Fruit fly (Drosophila melanogaster) whole organism, pupa: ENCODE results near the gene RPA2.

Experiments used
- CG10348 ChIP-seq: fragments of 200-800 bp; sonication (Bioruptor generic); IDR thresholded peaks from 2 replicates; pipeline ENCODE4 v1.3.6; 2022; ENCODE audit warnings: missing biosample characterization, missing genetic modification characterization
- CG12605 ChIP-seq: fragments of 200-800 bp; sonication (Bioruptor generic); IDR thresholded peaks from 2 replicates; pipeline ENCODE4 v1.3.6; 2022; ENCODE audit warnings: missing biosample characterization, missing genetic modification characterization
- CG13204 ChIP-seq: fragments of 200-800 bp; sonication (Bioruptor generic); optimal IDR thresholded peaks from 2 replicates; lab custom pipeline; 2018; ENCODE audit warnings: missing biosample characterization, mild to moderate bottlenecking, missing genetic modification characterization, moderate library complexity
- CG14655 ChIP-seq: fragments of 200-800 bp; sonication (Bioruptor generic); optimal IDR thresholded peaks from 3 replicates; lab custom pipeline; 2017; ENCODE audit warnings: mild to moderate bottlenecking, missing biosample characterization, missing genetic modification reagents, missing genetic modification characterization
- CG15710 ChIP-seq: fragments of 200-800 bp; sonication (Bioruptor generic); optimal IDR thresholded peaks from 2 replicates; lab custom pipeline; 2018; ENCODE audit warnings: missing biosample characterization, mild to moderate bottlenecking, missing genetic modification characterization, moderate library complexity
- CG17806 ChIP-seq: fragments of 200-800 bp; sonication (Bioruptor generic); optimal IDR thresholded peaks from 2 replicates; lab custom pipeline; 2018; ENCODE audit warnings: missing biosample characterization, mild to moderate bottlenecking, missing genetic modification characterization, moderate library complexity
- CG32121 ChIP-seq: fragments of 200-800 bp; sonication (Bioruptor generic); IDR thresholded peaks from 2 replicates; pipeline ENCODE4 v1.3.6; 2022; ENCODE audit warnings: missing biosample characterization, missing genetic modification characterization
- CG34367 ChIP-seq: fragments of 200-800 bp; sonication (Bioruptor generic); optimal IDR thresholded peaks from 2 replicates; lab custom pipeline; 2018; ENCODE audit warnings: missing biosample characterization, mild to moderate bottlenecking, missing genetic modification characterization
- CG4496 ChIP-seq: fragments of 200-800 bp; sonication (Bioruptor generic); IDR thresholded peaks from 3 replicates; pipeline ENCODE4 v1.3.6; 2022; ENCODE audit warnings: missing biosample characterization, missing genetic modification characterization
- CG8159 ChIP-seq: fragments of 200-800 bp; sonication (Bioruptor generic); optimal IDR thresholded peaks from 3 replicates; lab custom pipeline; 2018; ENCODE audit warnings: missing biosample characterization, mild to moderate bottlenecking, missing genetic modification characterization, moderate library complexity
- CG8301 ChIP-seq: fragments of 200-800 bp; sonication (Bioruptor generic); optimal IDR thresholded peaks from 2 replicates; lab custom pipeline; 2018; ENCODE audit warnings: missing biosample characterization, mild to moderate bottlenecking, missing genetic modification characterization
- CG9948 ChIP-seq: fragments of 200-800 bp; sonication (Bioruptor generic); optimal IDR thresholded peaks from 2 replicates; lab custom pipeline; 2018; ENCODE audit warnings: missing biosample characterization, mild to moderate bottlenecking, missing genetic modification characterization, moderate library complexity
- D1 ChIP-seq: fragments of 200-800 bp; sonication (Bioruptor generic); optimal IDR thresholded peaks from 2 replicates; lab custom pipeline; 2018; ENCODE audit warnings: missing biosample characterization, mild to moderate bottlenecking, missing genetic modification characterization, moderate library complexity
- EcR ChIP-seq: fragments of 200-800 bp; sonication (Bioruptor generic); optimal IDR thresholded peaks from 3 replicates; lab custom pipeline; 2019; ENCODE audit warnings: missing biosample characterization, missing genetic modification characterization, mild to moderate bottlenecking, moderate library complexity, missing genetic modification reagents
- Ets98B ChIP-seq: fragments of 200-800 bp; sonication (Bioruptor generic); IDR thresholded peaks from 2 replicates; pipeline ENCODE4 v1.3.6; 2022; ENCODE audit warnings: missing biosample characterization, missing genetic modification characterization
- Pif1A ChIP-seq: fragments of 200-800 bp; sonication (Bioruptor generic); optimal IDR thresholded peaks from 3 replicates; lab custom pipeline; 2016; ENCODE audit warnings: missing biosample characterization, missing genetic modification characterization
- Pif1B ChIP-seq: fragments of 200-800 bp; sonication (Bioruptor generic); optimal IDR thresholded peaks from 3 replicates; lab custom pipeline; 2016; ENCODE audit warnings: missing biosample characterization, missing genetic modification characterization
- Snoo ChIP-seq: fragments of 200-800 bp; sonication (Bioruptor generic); optimal IDR thresholded peaks from 3 replicates; lab custom pipeline; 2017; ENCODE audit warnings: missing biosample characterization, mild to moderate bottlenecking, missing genetic modification characterization, inconsistent platforms
- fd96Ca ChIP-seq: fragments of 200-800 bp; sonication (Bioruptor generic); IDR thresholded peaks from 3 replicates; pipeline ENCODE4 v1.3.6; 2022; ENCODE audit warnings: missing biosample characterization, missing genetic modification characterization
- gl ChIP-seq: fragments of 200-800 bp; sonication (Bioruptor generic); optimal IDR thresholded peaks from 2 replicates; lab custom pipeline; 2018; ENCODE audit warnings: missing biosample characterization, mild to moderate bottlenecking, missing genetic modification characterization
- rn ChIP-seq: fragments of 200-800 bp; sonication (Bioruptor generic); IDR thresholded peaks from 2 replicates; pipeline ENCODE4 v1.3.6; 2022; ENCODE audit warnings: missing biosample characterization, missing genetic modification characterization

The RPA2 gene

DNA sequence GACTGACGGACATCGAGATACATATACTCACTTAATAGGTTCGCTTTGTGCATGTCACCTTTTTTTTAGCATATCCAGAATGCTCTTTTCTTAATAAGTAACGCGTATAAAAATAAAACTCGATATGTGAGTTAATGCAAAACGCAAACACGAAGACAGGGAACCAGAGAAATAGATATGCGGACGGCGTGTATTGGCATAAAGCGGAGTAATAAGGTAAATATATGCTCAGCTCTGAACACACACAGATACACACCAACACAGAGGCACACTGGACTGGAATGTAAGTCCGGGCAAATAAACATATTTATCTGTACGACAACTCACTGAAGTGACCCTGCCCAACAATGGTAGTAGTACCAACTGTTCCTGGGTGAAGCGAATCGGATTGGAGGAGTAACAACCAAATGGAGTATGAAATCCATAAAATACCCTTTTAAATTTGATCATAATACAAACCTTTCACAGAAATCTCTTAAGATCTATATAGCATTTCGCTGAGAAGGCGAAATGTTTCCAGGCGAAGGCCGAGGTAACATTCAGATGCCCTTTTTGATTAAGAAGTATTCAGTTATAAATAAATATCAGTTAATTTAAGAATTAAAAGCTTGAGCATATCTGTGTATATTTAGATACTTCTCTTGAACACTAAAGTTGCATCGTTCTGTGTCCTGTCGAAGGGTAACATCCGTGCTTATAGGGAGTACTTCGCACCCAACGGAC lies 9.6 kb upstream of the RPA2 start:
- no peak for TF ChIP-seq gl (tag; lab: Kevin White, UChicago)
- no peak for TF ChIP-seq CG8159 (tag; lab: Kevin White, UChicago)
- TF ChIP-seq Ets98B, result no peak
- peak; percentile 1 for TF ChIP-seq CG34367
- no peak for TF ChIP-seq EcR
- TF ChIP-seq Snoo (tag; lab: Kevin White, UChicago), result peak; percentile 41
- TF ChIP-seq CG15710 (tag; lab: Kevin White, UChicago), result peak; percentile 31
- TF ChIP-seq CG32121 (GFP tag; lab: Robert Waterston, UW), result no peak

DNA sequence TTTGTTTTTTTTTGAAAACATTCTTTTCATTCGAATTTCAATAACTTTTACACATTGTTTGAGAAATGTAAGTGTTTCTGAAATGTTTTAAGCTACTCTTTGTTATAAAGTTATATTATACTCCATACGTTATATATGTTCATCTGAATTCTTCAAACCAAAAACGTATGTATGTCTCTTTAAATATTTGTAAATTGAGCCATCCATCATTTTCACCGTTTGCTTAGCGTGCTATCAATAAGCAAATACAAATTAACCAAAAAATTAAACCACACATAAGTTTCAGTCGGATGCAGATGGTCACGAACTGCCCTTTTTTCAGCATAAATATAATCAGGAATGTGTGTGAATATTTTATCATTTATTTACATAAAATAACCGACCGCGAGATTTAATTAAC lies 8.7 kb upstream of the RPA2 start:
- no peak for TF ChIP-seq Pif1B
- TF ChIP-seq CG15710 (tag; lab: Kevin White, UChicago), result no peak
- no peak for TF ChIP-seq CG8159 (tag; lab: Kevin White, UChicago)
- no peak for TF ChIP-seq CG4496 (GFP tag; lab: Robert Waterston, UW)
- no peak for TF ChIP-seq Ets98B
- TF ChIP-seq CG8301 (tag; lab: Kevin White, UChicago), result no peak
- no peak for TF ChIP-seq Snoo (tag; lab: Kevin White, UChicago)
- no peak for TF ChIP-seq EcR
- no peak for TF ChIP-seq CG12605 (GFP tag; lab: Robert Waterston, UW)
- TF ChIP-seq fd96Ca, result no peak
- TF ChIP-seq D1 (tag; lab: Kevin White, UChicago), result no peak
- no peak for TF ChIP-seq CG17806 (tag; lab: Kevin White, UChicago)
- TF ChIP-seq CG13204 (GFP tag; lab: Kevin White, UChicago), result no peak
- TF ChIP-seq rn (GFP tag; lab: Robert Waterston, UW), result no peak
- no peak for TF ChIP-seq CG14655 (GFP tag; lab: Kevin White, UChicago)
- TF ChIP-seq, all 21 proteins: peak for 0

DNA sequence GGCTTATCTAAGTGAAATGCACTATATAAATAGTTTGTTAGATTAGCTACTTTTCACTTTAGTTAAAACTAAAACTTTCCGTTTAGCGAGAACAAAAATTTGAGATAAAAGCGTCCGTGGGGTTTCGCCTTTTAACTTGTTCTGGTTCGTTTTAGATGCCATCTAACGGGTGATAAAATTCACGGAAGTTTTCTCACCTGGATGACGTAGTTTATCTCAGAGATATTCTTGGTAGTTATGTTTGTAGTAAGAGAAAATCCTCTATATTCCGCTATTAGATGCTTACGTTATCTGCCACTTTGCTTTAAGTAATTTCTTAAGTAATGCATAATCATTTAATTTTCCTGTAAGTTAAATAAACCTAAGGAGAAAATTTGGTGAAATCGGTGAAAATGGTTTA lies 8.1 kb upstream of the RPA2 start, which contains the start of gene CG9270:
TSS of gene CG9270 (minus strand) at position 101 of the 400 bp plus-strand sequence.
- no peak for TF ChIP-seq CG8301 (tag; lab: Kevin White, UChicago)
- no peak for TF ChIP-seq Pif1B
- TF ChIP-seq Ets98B, result no peak
- no peak for TF ChIP-seq CG8159 (tag; lab: Kevin White, UChicago)
- TF ChIP-seq Snoo (tag; lab: Kevin White, UChicago), result no peak

DNA sequence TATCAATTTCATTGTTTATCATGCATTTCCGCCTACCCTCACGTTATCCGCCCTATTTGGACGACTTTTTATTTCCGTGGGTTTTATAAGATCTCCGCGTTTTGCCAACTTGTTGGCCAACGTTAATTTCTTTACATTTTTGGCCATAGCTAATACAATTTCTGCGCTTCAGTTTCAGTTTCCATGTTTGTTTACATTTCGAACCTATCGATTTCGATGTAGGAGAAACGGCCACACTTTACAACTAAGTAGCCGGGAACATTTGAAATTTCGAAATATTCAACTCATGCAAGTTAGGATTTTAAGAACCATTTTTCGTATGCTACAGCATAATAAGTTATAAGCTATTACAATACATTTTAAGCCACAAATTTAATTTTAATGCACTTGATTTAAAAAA lies 1.7 kb upstream of the RPA2 start, which contains the start of gene Nthl1:
TSS of gene Nthl1 (minus strand) at position 208 of the 400 bp plus-strand sequence.
- TF ChIP-seq rn (GFP tag; lab: Robert Waterston, UW), result no peak
- TF ChIP-seq CG17806 (tag; lab: Kevin White, UChicago), result no peak
- no peak for TF ChIP-seq CG34367
- no peak for TF ChIP-seq CG32121 (GFP tag; lab: Robert Waterston, UW)
- no peak for TF ChIP-seq CG8159 (tag; lab: Kevin White, UChicago)
- TF ChIP-seq Pif1B, result no peak
- no peak for TF ChIP-seq D1 (tag; lab: Kevin White, UChicago)
- TF ChIP-seq Snoo (tag; lab: Kevin White, UChicago), result no peak
- TF ChIP-seq EcR, result no peak
- no peak for TF ChIP-seq CG12605 (GFP tag; lab: Robert Waterston, UW)
- TF ChIP-seq Pif1A, result no peak
- TF ChIP-seq Ets98B, result no peak
- TF ChIP-seq CG4496 (GFP tag; lab: Robert Waterston, UW), result no peak
- no peak for TF ChIP-seq CG10348
- TF ChIP-seq CG8301 (tag; lab: Kevin White, UChicago), result no peak
- TF ChIP-seq CG13204 (GFP tag; lab: Kevin White, UChicago), result no peak
- TF ChIP-seq CG9948 (tag; lab: Kevin White, UChicago), result no peak

DNA sequence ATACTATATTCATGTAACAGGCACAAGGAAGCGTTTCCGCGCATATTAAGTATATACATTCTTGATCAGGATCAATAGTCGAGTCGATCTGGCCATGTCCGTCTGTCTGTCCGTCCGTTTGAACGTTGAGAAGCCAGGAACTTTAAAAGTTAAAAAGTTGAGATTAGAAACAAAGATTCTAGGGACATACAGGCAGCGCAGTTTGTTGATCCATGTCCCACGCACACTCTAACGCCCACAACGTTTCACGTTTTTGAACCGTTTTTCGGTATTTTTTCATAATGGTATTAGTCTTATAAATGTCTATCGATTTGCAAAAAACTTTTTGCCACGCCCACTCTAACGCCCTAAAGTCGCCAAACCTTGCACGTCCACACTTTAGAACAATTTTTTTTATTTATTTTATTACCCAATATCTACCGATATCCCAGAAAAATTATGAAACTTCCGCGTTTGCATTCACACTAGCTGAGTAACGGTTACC lies 2.8 kb downstream of the RPA2 start:
- TF ChIP-seq CG9948 (tag; lab: Kevin White, UChicago), result no peak
- TF ChIP-seq gl (tag; lab: Kevin White, UChicago), result no peak
- TF ChIP-seq rn (GFP tag; lab: Robert Waterston, UW), result no peak
- TF ChIP-seq Pif1A, result no peak
- TF ChIP-seq CG13204 (GFP tag; lab: Kevin White, UChicago), result no peak
- no peak for TF ChIP-seq Ets98B
- no peak for TF ChIP-seq CG10348
- no peak for TF ChIP-seq EcR

DNA sequence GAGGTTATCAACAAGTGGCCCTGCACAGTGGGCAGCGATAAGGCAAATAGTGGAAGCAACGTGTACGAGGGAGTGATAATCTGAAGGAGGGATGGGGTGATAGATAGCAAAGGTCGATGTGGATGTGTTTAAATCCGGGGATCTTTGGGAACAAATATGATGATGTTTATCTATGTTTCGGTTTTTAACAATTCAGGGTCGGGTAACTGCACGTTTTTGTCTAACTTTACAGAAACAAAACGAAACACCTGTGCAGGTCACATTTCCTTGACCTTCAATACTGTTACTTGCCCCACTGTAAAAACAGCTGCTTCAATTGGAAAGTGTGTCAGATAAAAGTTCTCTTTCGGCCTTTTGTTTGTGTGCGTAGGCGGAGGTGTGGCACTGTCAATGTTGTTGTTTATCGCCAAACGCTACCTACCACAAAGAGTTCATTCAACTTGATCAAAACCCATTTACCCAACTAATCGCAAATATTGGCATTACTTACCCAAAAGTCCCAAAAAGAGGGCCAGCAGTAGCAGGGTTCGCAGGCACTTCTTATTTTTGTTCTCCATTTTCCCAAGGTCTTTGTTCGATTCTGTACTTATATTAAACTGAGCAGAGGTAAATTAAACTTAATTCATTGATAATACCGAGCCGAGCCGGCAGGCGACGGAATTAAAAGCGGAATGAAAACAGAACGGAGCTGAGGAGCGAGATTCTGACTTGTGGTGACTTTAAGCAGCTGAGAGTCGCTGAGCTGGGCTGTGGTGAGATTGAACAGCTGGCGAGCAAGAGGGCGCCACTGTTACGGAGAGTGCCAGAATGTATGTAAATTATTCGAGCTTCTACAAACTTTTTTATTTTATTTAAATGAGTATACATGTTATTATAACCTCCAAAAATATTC lies 3.5 kb downstream of the RPA2 start, which contains the start of gene Mtp:
TSS of gene Mtp (minus strand) at position 681 of the 892 bp plus-strand sequence.
- TF ChIP-seq CG8301 (tag; lab: Kevin White, UChicago) (peak; percentile 81), CG14655 (GFP tag; lab: Kevin White, UChicago) (no peak), CG15710 (tag; lab: Kevin White, UChicago) (peak; percentile 73), CG8159 (tag; lab: Kevin White, UChicago) (peak; percentile 72), CG13204 (GFP tag; lab: Kevin White, UChicago) (no peak), Pif1A (peak; percentile 82), Snoo (tag; lab: Kevin White, UChicago) (peak; percentile 76), CG4496 (GFP tag; lab: Robert Waterston, UW) (peak; percentile 71), CG32121 (GFP tag; lab: Robert Waterston, UW) (peak; percentile 84), Ets98B (peak; percentile 74), CG10348 (no peak), rn (GFP tag; lab: Robert Waterston, UW) (0 out of 2 replicates have a peak, but pooled peaks have one; percentile 34), gl (tag; lab: Kevin White, UChicago) (peak; percentile 57), D1 (tag; lab: Kevin White, UChicago) (no peak), fd96Ca (peak; percentile 83), Pif1B (peak; percentile 81), CG17806 (tag; lab: Kevin White, UChicago) (peak; percentile 72), CG34367 (peak; percentile 66), CG9948 (tag; lab: Kevin White, UChicago) (peak; percentile 74), EcR (peak; percentile 89), CG12605 (GFP tag; lab: Robert Waterston, UW) (peak; percentile 76)
